Worm (Caenorhabditis elegans): ENCODE measurements around the gene unc-50.
A peak's percentile ranks its signal among the peaks of the same experiment; 100 is the strongest.

Gene unc-50

DNA sequence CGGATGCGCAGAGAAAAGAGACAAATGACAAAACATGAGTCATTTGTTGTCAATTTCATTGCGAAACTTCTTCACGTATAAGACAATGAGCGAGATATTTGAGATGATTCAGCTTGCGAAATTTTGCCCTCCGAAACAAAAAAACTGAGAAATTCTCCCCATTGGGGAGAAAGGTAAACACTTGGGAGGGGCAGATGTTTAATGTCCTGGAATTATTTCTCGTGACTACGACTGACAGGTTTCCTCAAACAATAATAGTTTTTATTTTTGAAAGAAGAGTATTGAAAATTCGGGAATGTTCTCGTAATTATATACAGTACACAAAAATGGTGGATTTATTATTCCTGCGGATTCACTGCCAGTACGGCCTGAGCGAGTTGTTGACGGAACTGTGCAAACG is 13.3 kb upstream of the unc-50 start:
- TF ChIP-seq pha-4 (tag; optimal IDR thresholded peaks at IDR 0.05) (no peak), sptf-1 (tag; optimal IDR thresholded peaks at IDR 0.05) (no peak), lin-32 (GFP tag; optimal IDR thresholded peaks at IDR 0.05) (no peak), lsy-2 (tag; optimal IDR thresholded peaks at IDR 0.05) (no peak), mep-1 (tag; optimal IDR thresholded peaks at IDR 0.05) (no peak), zip-8 (tag; optimal IDR thresholded peaks at IDR 0.05) (no peak), mab-5 (tag; optimal IDR thresholded peaks at IDR 0.05) (no peak), hlh-1 (tag; optimal IDR thresholded peaks at IDR 0.05) (no peak), unc-120 (tag; optimal IDR thresholded peaks at IDR 0.05; ENCODE audit: poor library complexity, severe bottlenecking) (no peak), nhr-2 (tag; optimal IDR thresholded peaks at IDR 0.05) (no peak)

DNA sequence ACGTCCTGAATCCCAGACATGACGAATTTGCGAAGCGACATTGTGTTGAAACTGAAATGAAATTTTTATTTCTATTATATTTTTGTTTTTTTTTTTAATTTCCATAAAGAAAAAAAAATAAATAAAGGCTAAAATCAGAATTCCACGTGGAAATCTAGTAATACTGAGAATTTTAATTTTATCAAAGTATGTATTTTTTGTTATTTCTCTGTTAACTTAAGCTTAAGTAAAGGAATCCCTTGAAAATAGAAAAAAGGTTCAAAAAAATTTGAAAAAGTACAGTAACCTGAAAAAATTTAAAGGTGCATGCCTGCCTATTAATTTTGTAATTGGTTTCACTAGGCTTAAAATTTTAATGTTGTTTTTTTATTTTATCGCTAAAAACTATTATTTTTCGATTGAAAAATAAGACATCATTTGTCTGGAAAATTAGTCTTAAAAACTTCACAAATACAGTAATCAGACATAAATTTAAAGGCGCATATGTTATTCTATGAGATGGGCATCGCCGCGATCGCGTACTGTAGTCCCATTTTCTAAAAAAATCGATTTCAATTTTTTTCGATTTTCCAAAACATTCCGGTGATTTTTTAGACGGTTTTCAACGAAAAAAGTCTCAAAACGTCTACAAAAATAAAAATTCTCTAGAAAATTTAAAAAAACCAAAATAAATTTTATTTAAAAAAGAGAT is 12.6 kb upstream of the unc-50 start, which contains the start of gene nex-2:
Gene nex-2 (minus strand): TSS at position 51 of the 691 bp plus-strand sequence.
- TF ChIP-seq tbx-8 (GFP tag; optimal IDR thresholded peaks at IDR 0.05) (no peak), hlh-1 (tag; optimal IDR thresholded peaks at IDR 0.05) (no peak), nhr-28 (tag; optimal IDR thresholded peaks at IDR 0.05) (no peak), mab-5 (tag; optimal IDR thresholded peaks at IDR 0.05) (no peak), ceh-39 (tag; optimal IDR thresholded peaks at IDR 0.05) (no peak), elt-3 (tag; optimal IDR thresholded peaks at IDR 0.05) (no peak), ztf-11 (tag; optimal IDR thresholded peaks at IDR 0.05) (no peak), drap-1 (GFP tag; optimal IDR thresholded peaks at IDR 0.05) (no peak), mep-1 (tag; optimal IDR thresholded peaks at IDR 0.05) (no peak), unc-120 (tag; optimal IDR thresholded peaks at IDR 0.05; ENCODE audit: poor library complexity, severe bottlenecking) (no peak), nhr-12 (tag; optimal IDR thresholded peaks at IDR 0.05) (no peak), unc-62 (GFP tag; optimal IDR thresholded peaks at IDR 0.05) (no peak), elt-1 (tag; optimal IDR thresholded peaks at IDR 0.05; ENCODE audit: borderline replicate concordance, insufficient read depth) (no peak)

DNA sequence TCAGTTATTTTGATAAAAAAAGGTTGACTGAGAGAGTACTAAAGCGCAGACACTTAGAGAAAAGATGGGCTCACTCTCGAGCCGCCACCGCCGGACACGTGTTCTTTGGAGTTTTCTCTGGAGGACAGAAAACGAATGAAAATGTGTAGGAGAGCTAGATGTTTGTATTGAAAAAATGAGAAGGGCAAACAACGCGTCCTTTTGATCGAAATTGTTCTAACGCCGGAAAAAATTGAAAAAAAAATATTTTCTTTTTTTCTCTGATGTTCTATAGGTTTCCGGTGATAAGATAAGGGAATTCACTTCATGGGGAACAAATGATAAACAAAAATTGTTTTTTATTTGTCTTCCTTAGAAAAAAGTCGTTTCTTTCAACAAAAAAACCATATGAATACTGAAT is 11.8 kb upstream of the unc-50 start:
- no peak for TF ChIP-seq unc-62 (GFP tag; optimal IDR thresholded peaks at IDR 0.05)

DNA sequence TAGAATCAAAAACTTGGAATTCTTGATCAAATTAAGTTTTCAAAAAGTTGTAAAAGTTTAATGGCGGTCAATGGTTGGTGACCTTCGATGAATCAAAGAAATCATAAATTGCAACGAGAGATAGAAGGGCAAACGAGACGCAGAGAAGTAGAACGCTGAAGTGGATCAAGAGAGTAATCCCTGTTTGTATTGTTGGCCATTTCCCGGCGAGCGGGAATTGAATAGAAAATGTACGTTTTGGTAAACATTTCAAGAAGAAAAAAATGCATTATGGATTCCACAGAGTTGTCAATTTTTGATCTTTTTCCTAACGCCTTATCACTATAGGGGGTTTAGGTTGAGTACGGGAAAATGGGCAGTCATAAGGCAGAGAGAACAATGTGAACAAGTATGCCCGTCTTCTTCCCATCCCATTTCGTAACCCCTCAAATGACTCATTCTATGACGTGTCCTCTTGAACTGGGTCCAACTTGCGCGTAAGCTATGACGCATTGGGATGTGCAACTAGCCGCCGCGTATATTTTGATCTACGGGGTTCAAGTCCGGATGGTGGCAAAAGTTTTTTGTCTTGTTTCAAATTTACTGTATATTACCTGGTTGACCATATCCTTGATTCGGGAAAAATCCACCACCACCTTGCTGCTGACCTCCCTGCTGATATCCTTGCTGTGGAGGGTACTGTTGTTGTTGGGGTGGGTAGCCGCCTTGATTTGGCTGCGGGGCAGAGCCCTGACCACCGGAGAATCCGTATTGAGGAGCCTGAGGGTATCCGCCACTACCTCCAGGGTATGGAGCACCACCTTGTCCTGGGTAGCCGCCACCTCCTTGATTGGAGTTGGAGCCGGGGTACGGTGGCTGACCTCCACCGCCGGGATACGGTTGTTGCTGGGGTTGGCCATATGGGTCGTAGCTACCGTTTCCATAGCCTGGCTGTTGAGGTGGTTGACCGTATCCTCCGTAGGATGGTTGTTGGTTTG is 10.9 kb upstream of the unc-50 start:
- peak; percentile 19 for TF ChIP-seq pha-4 (tag; optimal IDR thresholded peaks at IDR 0.05)
- no peak for TF ChIP-seq drap-1 (GFP tag; optimal IDR thresholded peaks at IDR 0.05)
- TF ChIP-seq nhr-76 (tag; optimal IDR thresholded peaks at IDR 0.05): no peak

DNA sequence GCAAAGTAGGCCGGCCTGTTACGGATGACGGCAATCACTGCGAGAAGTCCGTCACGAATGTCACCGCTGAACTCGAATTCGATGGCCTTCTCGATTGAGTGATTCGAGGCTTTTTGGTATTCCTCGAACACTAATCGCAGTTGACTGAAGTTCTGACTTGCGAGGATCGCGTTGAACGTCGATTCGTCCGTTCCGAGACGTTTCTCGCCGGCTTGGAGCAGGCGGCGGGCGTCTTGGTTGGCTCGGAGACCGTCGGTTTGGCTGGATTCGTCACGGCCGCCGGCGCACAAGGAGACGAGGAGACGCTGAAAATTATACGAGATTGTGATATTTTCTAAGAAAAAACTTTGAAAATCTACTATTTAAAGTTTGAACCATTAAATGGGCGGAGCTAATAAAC is 8.4 kb upstream of the unc-50 start:
- TF ChIP-seq zip-8 (tag; optimal IDR thresholded peaks at IDR 0.05) (no peak), drap-1 (GFP tag; optimal IDR thresholded peaks at IDR 0.05) (no peak)

DNA sequence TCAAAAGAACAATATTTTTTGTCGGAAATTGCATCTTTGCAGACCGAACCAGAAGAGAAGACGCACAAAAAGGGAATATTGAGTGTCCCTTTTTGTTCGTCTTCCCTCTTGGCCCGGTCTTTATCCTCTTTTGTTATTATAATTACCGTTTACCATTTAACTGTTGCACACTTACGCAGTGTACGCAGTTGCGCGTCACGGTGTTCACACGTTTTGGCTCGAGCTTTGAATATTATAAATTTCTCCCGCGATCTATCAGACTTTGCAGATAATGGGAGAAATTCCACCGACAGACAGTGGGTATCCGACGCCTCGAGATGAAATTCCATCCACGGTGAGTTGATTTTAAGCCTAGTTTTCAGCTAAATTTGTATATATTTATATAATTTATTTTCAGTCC is 2.8 kb upstream of the unc-50 start, which contains the start of gene sas-7:
Gene sas-7 (plus strand): TSS at position 232 of the 400 bp plus-strand sequence.
- no peak for TF ChIP-seq mep-1 (tag; optimal IDR thresholded peaks at IDR 0.05)
- no peak for TF ChIP-seq mls-2 (tag; optimal IDR thresholded peaks at IDR 0.05)
- no peak for TF ChIP-seq lsy-2 (tag; optimal IDR thresholded peaks at IDR 0.05)
- no peak for TF ChIP-seq ces-1 (GFP tag; optimal IDR thresholded peaks at IDR 0.05)
- TF ChIP-seq blmp-1 (tag; optimal IDR thresholded peaks at IDR 0.05): no peak
- no peak for TF ChIP-seq bed-3 (GFP tag; optimal IDR thresholded peaks at IDR 0.05)
- TF ChIP-seq M03D4.4 (tag; optimal IDR thresholded peaks at IDR 0.05): no peak
- no peak for TF ChIP-seq pha-4 (tag; optimal IDR thresholded peaks at IDR 0.05)
- no peak for TF ChIP-seq ceh-39 (tag; optimal IDR thresholded peaks at IDR 0.05)
- no peak for TF ChIP-seq sptf-1 (tag; optimal IDR thresholded peaks at IDR 0.05)
- no peak for TF ChIP-seq ceh-43 (GFP tag; optimal IDR thresholded peaks at IDR 0.05)
